Worm (Caenorhabditis elegans): Measurements from ENCODE around the gene cyn-3.
"Not testable (repeated sequence)": the region's sequence is repeated elsewhere in the genome, so short reads cannot be mapped to it uniquely, and the experiment has no call there.

Gene cyn-3

DNA sequence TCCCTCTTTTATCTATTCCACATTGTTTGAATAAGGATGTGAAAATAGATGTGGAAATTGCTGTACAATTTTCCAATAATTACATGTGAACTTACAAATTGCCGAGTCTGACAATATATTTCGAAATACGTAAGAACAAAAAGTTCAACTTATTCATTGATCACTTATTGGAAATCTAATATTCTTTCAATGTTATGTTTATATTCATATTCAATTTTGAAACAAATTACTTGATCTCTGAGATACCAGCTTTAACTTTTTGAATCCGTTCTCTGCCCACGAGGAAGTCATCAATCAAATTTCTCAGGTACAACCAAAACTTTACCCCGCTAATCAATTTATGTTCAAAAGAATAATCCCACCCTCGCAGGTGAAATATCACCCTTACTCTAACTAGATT, 25.4 kb downstream of the cyn-3 start, which contains the start of gene sri-26:
sri-26 (plus strand) TSS at position 301 of the 400 bp plus-strand sequence.
- TF ChIP-seq nhr-28, nhr-11, ceh-82 (tag; optimal IDR thresholded peaks at IDR 0.05): not testable (repeated sequence)

DNA sequence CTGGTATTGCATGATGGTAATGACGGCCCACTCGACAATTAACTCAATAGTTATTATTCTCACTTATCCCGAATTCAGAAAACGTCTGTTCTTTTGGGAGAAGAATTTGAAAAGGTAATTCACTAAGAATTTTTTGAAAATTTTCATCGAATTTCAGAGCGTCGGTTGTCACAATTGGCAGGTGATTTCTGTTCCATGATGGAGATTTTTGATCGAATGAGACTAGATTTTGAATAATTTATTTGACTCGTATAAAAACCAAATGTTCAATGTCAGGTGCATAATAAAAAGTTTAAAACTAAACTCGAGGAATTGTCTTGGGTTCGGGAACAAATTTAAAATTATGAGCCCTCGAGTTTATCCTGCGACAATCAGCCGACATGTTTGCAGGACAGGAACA, 27.0 kb downstream of the cyn-3 start, which contains the start of gene sri-25:
sri-25 (plus strand) TSS at position 301 of the 400 bp plus-strand sequence.
- TF ChIP-seq tbx-2 (tag; optimal IDR thresholded peaks at IDR 0.05) (no peak), zip-4 (GFP tag; optimal IDR thresholded peaks at IDR 0.05) (no peak), lin-15B (tag; optimal IDR thresholded peaks at IDR 0.05) (no peak), nhr-85 (tag) (no peak), F16B12.6 (tag; optimal IDR thresholded peaks at IDR 0.05) (no peak), pax-3 (tag; optimal IDR thresholded peaks at IDR 0.05) (no peak), blmp-1 (tag; optimal IDR thresholded peaks at IDR 0.05) (no peak), unc-30 (tag; optimal IDR thresholded peaks at IDR 0.05) (no peak), efl-3 (GFP tag; optimal IDR thresholded peaks at IDR 0.05) (no peak), ama-1 (optimal IDR thresholded peaks at IDR 0.05) (no peak), skn-1 (tag; optimal IDR thresholded peaks at IDR 0.05) (no peak), dsc-1 (tag; optimal IDR thresholded peaks at IDR 0.05) (no peak), jun-1 (tag; optimal IDR thresholded peaks at IDR 0.05) (no peak), aha-1 (tag; optimal IDR thresholded peaks at IDR 0.05) (no peak)

DNA sequence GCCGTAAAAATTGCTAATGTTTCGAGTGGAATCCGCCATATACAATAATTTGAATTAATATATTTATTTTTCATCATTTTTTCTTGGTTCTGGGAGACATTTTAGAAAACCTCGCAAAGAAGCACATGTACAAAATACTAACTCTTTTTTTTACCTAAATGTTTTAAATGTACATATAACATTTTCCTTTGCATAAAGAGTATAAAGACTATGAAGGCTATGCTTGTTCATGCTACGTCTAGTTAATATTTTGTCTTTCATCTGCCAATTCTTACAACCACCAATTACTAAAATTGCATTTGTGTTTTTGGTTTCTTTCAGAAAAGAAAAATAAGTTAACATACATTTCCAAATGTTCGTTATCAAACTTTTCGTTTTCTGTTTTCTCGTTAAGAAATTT, 31.6 kb downstream of the cyn-3 start, which contains the start of gene irld-25:
irld-25 (plus strand) TSS at position 301 of the 400 bp plus-strand sequence.
- TF ChIP-seq lsy-2 (tag; optimal IDR thresholded peaks at IDR 0.05) (no peak), pag-3 (tag; optimal IDR thresholded peaks at IDR 0.05; ENCODE audit: borderline replicate concordance, insufficient read depth) (no peak), ama-1 (optimal IDR thresholded peaks at IDR 0.05) (no peak), pqm-1 (tag; optimal IDR thresholded peaks at IDR 0.05) (no peak), fkh-4 (tag; optimal IDR thresholded peaks at IDR 0.05; ENCODE audit: borderline replicate concordance) (no peak), lin-35 (GFP tag; optimal IDR thresholded peaks at IDR 0.05) (no peak), unc-86 (tag; optimal IDR thresholded peaks at IDR 0.05) (no peak), pax-3 (tag; optimal IDR thresholded peaks at IDR 0.05) (no peak), aly-2 (tag; optimal IDR thresholded peaks at IDR 0.05) (no peak), unc-130 (tag; optimal IDR thresholded peaks at IDR 0.05) (no peak), C04F5.9 (tag; optimal IDR thresholded peaks at IDR 0.05) (no peak), nhr-20 (tag; optimal IDR thresholded peaks at IDR 0.05) (no peak), ceh-88 (GFP tag; IDR thresholded peaks at IDR 0.05) (no peak), ceh-90 (tag; optimal IDR thresholded peaks at IDR 0.05) (no peak), hlh-17 (GFP tag; optimal IDR thresholded peaks at IDR 0.05; ENCODE audit: borderline replicate concordance) (no peak), mep-1 (tag; optimal IDR thresholded peaks at IDR 0.05) (no peak), ceh-8 (GFP tag; optimal IDR thresholded peaks at IDR 0.05) (no peak), sup-37 (GFP tag; optimal IDR thresholded peaks at IDR 0.05) (no peak)

DNA sequence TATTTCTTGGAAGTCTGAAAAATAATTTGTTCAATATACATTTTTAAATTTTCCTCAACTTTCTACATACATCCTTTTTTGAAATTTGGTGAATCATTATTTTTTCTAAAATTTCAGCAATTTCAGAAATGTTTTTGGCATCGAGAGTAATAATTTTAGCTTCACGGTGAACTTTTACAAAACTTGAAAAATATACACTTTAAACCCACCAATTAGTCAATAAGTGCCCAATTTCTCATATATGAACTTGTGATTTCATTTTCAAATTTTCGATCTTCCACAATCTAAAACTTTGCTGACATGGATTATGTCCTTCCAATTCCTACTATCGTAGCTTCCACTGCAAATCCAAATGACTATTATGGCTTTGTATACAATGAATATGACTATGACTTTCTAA, 33.9 kb downstream of the cyn-3 start, which contains the start of gene srw-24:
srw-24 (plus strand) TSS at position 301 of the 400 bp plus-strand sequence.
- TF ChIP-seq unc-98 (GFP tag; IDR thresholded peaks at IDR 0.05) (no peak), dsc-1 (tag; optimal IDR thresholded peaks at IDR 0.05) (no peak), elt-2 (tag; optimal IDR thresholded peaks at IDR 0.05) (no peak), egl-13 (tag; optimal IDR thresholded peaks at IDR 0.05) (no peak), nhr-28 (tag; optimal IDR thresholded peaks at IDR 0.05) (no peak), lin-15B (tag; optimal IDR thresholded peaks at IDR 0.05) (no peak), nhr-11 (tag; optimal IDR thresholded peaks at IDR 0.05) (no peak), ceh-63 (GFP tag; optimal IDR thresholded peaks at IDR 0.05) (no peak), aly-2 (tag; optimal IDR thresholded peaks at IDR 0.05) (no peak), irx-1 (tag; optimal IDR thresholded peaks at IDR 0.05) (no peak), lir-3 (tag; optimal IDR thresholded peaks at IDR 0.05; ENCODE audit: poor library complexity) (no peak), grh-1 (GFP tag; IDR thresholded peaks at IDR 0.05) (no peak)
